Fruit fly (Drosophila melanogaster) whole organism, embryonic: ENCODE data around the gene Cpr64Ad.
A peak's percentile ranks its signal among the peaks of the same experiment; 100 is the strongest.

Experiments used
- CG13624 ChIP-seq: fragments of 200-800 bp; sonication (Bioruptor generic); optimal IDR thresholded peaks from 2 replicates; lab custom pipeline; 2016; ENCODE audit warnings: missing biosample characterization, missing genetic modification characterization
- CG14667 ChIP-seq: fragments of 200-800 bp; sonication (Bioruptor generic); IDR thresholded peaks from 2 replicates; pipeline ENCODE4 v1.3.6; 2022; ENCODE audit warnings: missing biosample characterization, missing genetic modification characterization
- CG32532 ChIP-seq: fragments of 200-800 bp; sonication (Bioruptor generic); IDR thresholded peaks from 2 replicates; pipeline ENCODE4 v1.3.6; 2022; ENCODE audit warnings: missing biosample characterization, missing genetic modification characterization
- Hr39 ChIP-seq: fragments of >200 bp; optimal IDR thresholded peaks from 2 replicates; lab custom pipeline; 2017
- abd-A ChIP-seq: fragments of 200-800 bp; sonication (Bioruptor generic); optimal IDR thresholded peaks from 3 replicates; lab custom pipeline; 2019; ENCODE audit warnings: missing biosample characterization, mild to moderate bottlenecking, missing genetic modification characterization, moderate library complexity
- ase ChIP-seq: fragments of 200-800 bp; sonication (Bioruptor generic); IDR thresholded peaks from 3 replicates; pipeline ENCODE4 v1.3.6; 2022; ENCODE audit warnings: missing biosample characterization, missing genetic modification characterization
- ems ChIP-seq: fragments of 200-800 bp; sonication (Bioruptor generic); optimal IDR thresholded peaks from 3 replicates; lab custom pipeline; 2016; ENCODE audit warnings: missing biosample characterization, missing genetic modification characterization
- jing ChIP-seq: fragments of 200-800 bp; sonication (Bioruptor generic); optimal IDR thresholded peaks from 2 replicates; lab custom pipeline; 2018; ENCODE audit warnings: missing biosample characterization, mild to moderate bottlenecking, missing genetic modification characterization
- pan ChIP-seq, 4 experiments: fragments of >200 bp in 3 of 4; fragments of 200-800 bp in 1 of 4; sonication (Bioruptor generic) in 1 of 4; optimal IDR thresholded peaks in 3 of 4; IDR thresholded peaks in 1 of 4; 2 replicates each; pipeline versions ENCODE4 v1.3.6 to Lab custom; 2017 to 2022; ENCODE audit warnings: missing biosample characterization in 2 of 4, missing genetic modification characterization in 2 of 4, mixed read lengths in 1 of 4

dm6 chr3L:4228187-4228836, 13.1 kb downstream of the Cpr64Ad start:
- TF ChIP-seq abd-A (tag; lab: Kevin White, UChicago) (peak; percentile 90), CG14667 (GFP tag; lab: Robert Waterston, UW) (peak; percentile 94), Hr39 (lab: Kevin White, UChicago) (no peak), ase (GFP tag; lab: Robert Waterston, UW) (peak; percentile 97), jing (peak; percentile 97), ems (GFP tag; lab: Kevin White, UChicago) (peak; percentile 95), CG13624 (GFP tag; lab: Kevin White, UChicago) (peak; percentile 90), CG32532 (peak; percentile 85), pan (optimal IDR thresholded peaks at IDR 0.05; lab: Kevin White, UChicago) (no peak), pan (GFP tag; optimal IDR thresholded peaks at IDR 0.05 in 1 of 2, IDR thresholded peaks at IDR 0.05 in 1 of 2) (peak in 1 of 2 experiments; percentile 97)
